Worm (Caenorhabditis elegans) whole organism, L4 larva: Measurements from ENCODE around the gene K02C4.5.

Experiments used
- F10B5.3 ChIP-seq: sonication (generic microtip); optimal IDR thresholded peaks from 2 replicates; lab custom pipeline; 2016; ENCODE audit warnings: mild to moderate bottlenecking, missing genetic modification characterization, missing compliant biosample characterization
- F37D6.2 ChIP-seq: sonication (generic microtip); optimal IDR thresholded peaks from 2 replicates; lab custom pipeline; 2016; ENCODE audit warnings: mild to moderate bottlenecking, missing genetic modification characterization, missing compliant biosample characterization
- F49E8.2 ChIP-seq: sonication (generic microtip); optimal IDR thresholded peaks from 2 replicates; lab custom pipeline; 2016; ENCODE audit warnings: missing compliant biosample characterization, mild to moderate bottlenecking, missing genetic modification characterization, borderline replicate concordance
- T20F7.1 ChIP-seq: fragments of 200-800 bp; sonication (Bioruptor generic); optimal IDR thresholded peaks from 2 replicates; lab custom pipeline; 2018; ENCODE audit warnings: mild to moderate bottlenecking, missing genetic modification characterization, missing compliant biosample characterization
- Y48G9A.11 ChIP-seq: fragments of 200-800 bp; sonication (Bioruptor generic); IDR thresholded peaks from 2 replicates; pipeline ENCODE4 v1.3.6; 2022; ENCODE audit warnings: missing genetic modification reagents, missing genetic modification characterization, missing compliant biosample characterization
- ZK546.5 ChIP-seq, 2 experiments: sonication (generic microtip); optimal IDR thresholded peaks; 2 replicates each; lab custom pipeline; 2017; ENCODE audit warnings: missing biosample characterization in 2 of 2, missing genetic modification characterization in 2 of 2
- arid-1 ChIP-seq: fragments of 200-800 bp; sonication (Bioruptor generic); conservative IDR thresholded peaks from 2 replicates; pipeline ENCODE4 v1.3.6; 2022; ENCODE audit warnings: missing genetic modification reagents, missing genetic modification characterization, missing compliant biosample characterization
- ceh-28 ChIP-seq: fragments of 150-350 bp; optimal IDR thresholded peaks from 2 replicates; lab custom pipeline; 2014; ENCODE audit warnings: missing biosample characterization, missing genetic modification reagents, missing genetic modification characterization
- ceh-32 ChIP-seq: sonication (generic microtip); optimal IDR thresholded peaks from 2 replicates; lab custom pipeline; 2016; ENCODE audit warnings: mild to moderate bottlenecking, missing genetic modification characterization, missing compliant biosample characterization; ENCODE audit not compliant: poor library complexity
- cey-2 ChIP-seq: sonication (generic microtip); optimal IDR thresholded peaks from 3 replicates; lab custom pipeline; 2017; ENCODE audit warnings: missing genetic modification characterization, mild to moderate bottlenecking, missing compliant biosample characterization, antibody characterized with exemption, borderline replicate concordance; ENCODE audit not compliant: insufficient read depth
- daf-16 ChIP-seq, 3 experiments: sonication (generic microtip); optimal IDR thresholded peaks; 2 replicates each; lab custom pipeline; 2016 to 2017; ENCODE audit warnings: missing genetic modification characterization in 3 of 3, missing genetic modification reagents in 3 of 3, mild to moderate bottlenecking in 2 of 3, missing compliant biosample characterization in 2 of 3, missing biosample characterization in 1 of 3, moderate library complexity in 1 of 3
- daf-19 ChIP-seq: fragments of 200-800 bp; sonication (Bioruptor generic); conservative IDR thresholded peaks from 2 replicates; pipeline ENCODE4 v1.3.6; 2022; ENCODE audit warnings: missing genetic modification characterization, missing compliant biosample characterization
- daf-8 ChIP-seq: fragments of 200-800 bp; sonication (Bioruptor generic); IDR thresholded peaks from 2 replicates; pipeline ENCODE4 v1.3.6; 2022; ENCODE audit warnings: missing genetic modification characterization, missing compliant biosample characterization
- dmd-6 ChIP-seq: fragments of 200-800 bp; sonication (Bioruptor generic); IDR thresholded peaks from 2 replicates; pipeline ENCODE4 v1.3.6; 2022; ENCODE audit warnings: missing genetic modification reagents, missing genetic modification characterization, missing compliant biosample characterization
- dmd-9 ChIP-seq: fragments of 200-800 bp; sonication (Bioruptor generic); IDR thresholded peaks from 2 replicates; pipeline ENCODE4 v1.3.6; 2022; ENCODE audit warnings: missing genetic modification reagents, missing genetic modification characterization, missing compliant biosample characterization
- duxl-1 ChIP-seq: sonication (generic microtip); optimal IDR thresholded peaks from 2 replicates; lab custom pipeline; 2016; ENCODE audit warnings: mild to moderate bottlenecking, missing genetic modification characterization, moderate library complexity, missing compliant biosample characterization; ENCODE audit not compliant: poor library complexity
- egl-43 ChIP-seq: fragments of 200-800 bp; sonication (Bioruptor generic); IDR thresholded peaks from 2 replicates; pipeline ENCODE4 v1.3.6; 2022; ENCODE audit warnings: missing genetic modification reagents, missing genetic modification characterization, missing compliant biosample characterization
- fkh-10 ChIP-seq: fragments of 150-350 bp; optimal IDR thresholded peaks from 2 replicates; lab custom pipeline; 2014; ENCODE audit warnings: missing biosample characterization, missing genetic modification reagents, missing genetic modification characterization
- gei-8 ChIP-seq: fragments of 200-800 bp; sonication (Bioruptor generic); optimal IDR thresholded peaks from 2 replicates; lab custom pipeline; 2018; ENCODE audit warnings: mild to moderate bottlenecking, missing genetic modification characterization, missing compliant biosample characterization
- hlh-11 ChIP-seq: fragments of 200-800 bp; sonication (Bioruptor generic); optimal IDR thresholded peaks from 2 replicates; lab custom pipeline; 2018; ENCODE audit warnings: mild to moderate bottlenecking, missing genetic modification characterization, missing compliant biosample characterization
- hlh-30 ChIP-seq: sonication (generic microtip); optimal IDR thresholded peaks from 2 replicates; lab custom pipeline; 2017; ENCODE audit warnings: antibody characterized with exemption, mild to moderate bottlenecking, missing genetic modification characterization, missing compliant biosample characterization; ENCODE audit not compliant: insufficient read depth
- lin-1 ChIP-seq: fragments of 200-800 bp; sonication (Bioruptor generic); IDR thresholded peaks from 2 replicates; pipeline ENCODE4 v1.3.6; 2022; ENCODE audit warnings: missing genetic modification reagents, missing genetic modification characterization, missing compliant biosample characterization
- lin-13 ChIP-seq: fragments of 150-350 bp; optimal IDR thresholded peaks from 2 replicates; lab custom pipeline; 2014; ENCODE audit warnings: missing biosample characterization, missing genetic modification reagents, missing genetic modification characterization
- lin-38 ChIP-seq: fragments of 200-800 bp; sonication (Bioruptor generic); IDR thresholded peaks from 2 replicates; pipeline ENCODE4 v1.3.6; 2022; ENCODE audit warnings: missing genetic modification reagents, missing genetic modification characterization, missing compliant biosample characterization
- lin-39 ChIP-seq: fragments of 150-350 bp; optimal IDR thresholded peaks from 2 replicates; lab custom pipeline; 2014; ENCODE audit warnings: missing biosample characterization, missing genetic modification reagents, missing genetic modification characterization
- lir-3 ChIP-seq: sonication (generic microtip); optimal IDR thresholded peaks from 2 replicates; lab custom pipeline; 2016; ENCODE audit warnings: mild to moderate bottlenecking, missing genetic modification characterization, missing compliant biosample characterization
- lsy-2 ChIP-seq, 2 experiments: fragments of 150-350 bp in 1 of 2; sonication (generic microtip) in 1 of 2; optimal IDR thresholded peaks; 2 replicates each; lab custom pipeline; 2014 to 2017; ENCODE audit warnings: missing biosample characterization in 2 of 2, missing genetic modification characterization in 2 of 2
- madf-5 ChIP-seq, 2 experiments: fragments of 200-800 bp; sonication (Bioruptor generic); IDR thresholded peaks; 2 replicates each; pipeline ENCODE4 v1.3.6; 2022; ENCODE audit warnings: missing compliant biosample characterization in 2 of 2, missing genetic modification characterization in 2 of 2
- mdt-29 ChIP-seq: fragments of 200-800 bp; sonication (Bioruptor generic); IDR thresholded peaks from 2 replicates; pipeline ENCODE4 v1.3.6; 2022; ENCODE audit warnings: missing genetic modification reagents, missing genetic modification characterization, missing compliant biosample characterization
- mep-1 ChIP-seq: fragments of 150-350 bp; sonication (generic microtip); optimal IDR thresholded peaks from 3 replicates; lab custom pipeline; 2014; ENCODE audit warnings: missing biosample characterization, missing genetic modification characterization
- mxl-3 ChIP-seq: fragments of 200-800 bp; sonication (Bioruptor generic); optimal IDR thresholded peaks from 2 replicates; lab custom pipeline; 2018; ENCODE audit warnings: mild to moderate bottlenecking, missing genetic modification characterization, missing compliant biosample characterization
- nhr-10 ChIP-seq: fragments of 150-350 bp; optimal IDR thresholded peaks from 2 replicates; lab custom pipeline; 2014; ENCODE audit warnings: missing biosample characterization, missing genetic modification characterization
- nhr-11 ChIP-seq: fragments of 150-350 bp; optimal IDR thresholded peaks from 2 replicates; lab custom pipeline; 2014; ENCODE audit warnings: missing biosample characterization, missing genetic modification characterization
- nhr-111 ChIP-seq: fragments of 200-800 bp; sonication (Bioruptor generic); optimal IDR thresholded peaks from 2 replicates; lab custom pipeline; 2018; ENCODE audit warnings: mild to moderate bottlenecking, missing genetic modification characterization, missing compliant biosample characterization
- nhr-25 ChIP-seq: sonication (generic microtip); optimal IDR thresholded peaks from 2 replicates; lab custom pipeline; 2017; ENCODE audit warnings: missing genetic modification characterization, mild to moderate bottlenecking, missing compliant biosample characterization, antibody characterized with exemption, moderate library complexity, borderline replicate concordance; ENCODE audit not compliant: insufficient read depth
- nhr-28 ChIP-seq: fragments of 150-350 bp; optimal IDR thresholded peaks from 2 replicates; lab custom pipeline; 2014; ENCODE audit warnings: missing biosample characterization, missing genetic modification characterization
- nhr-76 ChIP-seq: fragments of 150-350 bp; optimal IDR thresholded peaks from 2 replicates; lab custom pipeline; 2014; ENCODE audit warnings: missing biosample characterization, missing genetic modification characterization
- pha-4 ChIP-seq, 2 experiments: fragments of 150-350 bp in 1 of 2; fragments of 200-800 bp in 1 of 2; sonication (Bioruptor generic) in 1 of 2; IDR thresholded peaks in 1 of 2; optimal IDR thresholded peaks in 1 of 2; 2 replicates each; pipeline versions ENCODE4 v1.3.6 to Lab custom; 2014 to 2022; ENCODE audit warnings: missing genetic modification characterization in 2 of 2, missing genetic modification reagents in 2 of 2, missing biosample characterization in 1 of 2, missing compliant biosample characterization in 1 of 2
- saeg-2 ChIP-seq: fragments of 200-800 bp; sonication (Bioruptor generic); IDR thresholded peaks from 2 replicates; pipeline ENCODE4 v1.3.6; 2022; ENCODE audit warnings: missing genetic modification reagents, missing genetic modification characterization, missing compliant biosample characterization
- skn-1 ChIP-seq: fragments of 150-350 bp; optimal IDR thresholded peaks from 2 replicates; lab custom pipeline; 2014; ENCODE audit warnings: missing biosample characterization, missing genetic modification characterization
- spr-1 ChIP-seq: sonication (generic microtip); optimal IDR thresholded peaks from 2 replicates; lab custom pipeline; 2016; ENCODE audit warnings: mild to moderate bottlenecking, missing genetic modification characterization, missing compliant biosample characterization
- tra-1 ChIP-seq: fragments of 200-800 bp; sonication (Bioruptor generic); IDR thresholded peaks from 2 replicates; pipeline ENCODE4 v1.3.6; 2022; ENCODE audit warnings: missing genetic modification reagents, missing genetic modification characterization, missing compliant biosample characterization
- unc-39 ChIP-seq: sonication (generic microtip); optimal IDR thresholded peaks from 2 replicates; lab custom pipeline; 2017; ENCODE audit warnings: missing biosample characterization, missing genetic modification characterization
- unc-62 ChIP-seq, 3 experiments: fragments of 150-350 bp in 1 of 3; sonication (generic microtip); optimal IDR thresholded peaks in 2 of 3; peaks in 1 of 3; 1 replicate in 1 of 3; 2 replicates in 2 of 3; lab custom pipeline; 2014 to 2017; ENCODE audit warnings: missing biosample characterization in 3 of 3, missing genetic modification characterization in 3 of 3, missing genetic modification reagents in 3 of 3, missing genotype in 1 of 3
- vab-7 ChIP-seq: fragments of 200-800 bp; sonication (Bioruptor generic); IDR thresholded peaks from 2 replicates; pipeline ENCODE4 v1.3.6; 2022; ENCODE audit warnings: missing genetic modification reagents, missing genetic modification characterization, missing compliant biosample characterization
- zag-1 ChIP-seq: fragments of 150-350 bp; optimal IDR thresholded peaks from 2 replicates; lab custom pipeline; 2014; ENCODE audit warnings: missing biosample characterization, missing genetic modification characterization

K02C4.5 gene

DNA sequence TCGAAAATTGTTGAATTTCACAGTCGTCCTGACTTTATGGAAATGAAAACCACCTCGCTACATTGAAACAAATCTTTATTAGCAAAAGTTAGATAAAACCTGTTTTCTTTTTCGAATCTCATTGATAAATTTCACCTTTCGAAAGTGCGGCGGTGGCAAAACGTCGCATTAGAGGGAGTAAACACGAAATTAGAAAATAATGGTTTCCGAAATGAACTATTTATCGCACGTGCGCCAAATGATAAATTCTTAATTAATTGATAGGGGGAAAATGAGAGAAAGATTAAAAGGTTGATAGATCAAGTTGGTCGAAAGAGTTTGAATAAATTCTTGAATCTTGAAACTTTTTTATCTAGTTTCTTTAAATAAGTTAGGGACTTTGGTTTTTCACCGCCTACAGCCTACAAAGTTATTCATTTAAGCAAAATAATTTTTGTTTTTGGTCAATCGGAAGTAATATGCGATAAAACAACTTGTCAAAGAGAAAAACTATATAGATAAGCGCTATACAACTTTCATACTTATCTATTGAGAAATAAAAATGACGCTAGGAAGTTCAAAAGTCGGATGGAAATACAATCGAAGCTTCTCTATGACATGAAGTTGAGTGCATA, 7.1 kb upstream of the K02C4.5 start (continued):
- no peak for TF ChIP-seq nhr-76
- no peak for TF ChIP-seq T20F7.1 (GFP tag; lab: Kevin White, UChicago)
- TF ChIP-seq ceh-32 (tag; lab: Kevin White, UChicago), result no peak
- no peak for TF ChIP-seq mdt-29
- TF ChIP-seq dmd-9, result no peak
- TF ChIP-seq lir-3 (tag; lab: Kevin White, UChicago), result no peak
- no peak for TF ChIP-seq pha-4 (GFP tag; IDR thresholded peaks at IDR 0.05; lab: Robert Waterston, UW)
- no peak for TF ChIP-seq pha-4 (tag; optimal IDR thresholded peaks at IDR 0.05; lab: Kevin White, UChicago)
- TF ChIP-seq nhr-25 (tag; lab: Kevin White, UChicago), result no peak
- TF ChIP-seq arid-1 (GFP tag; lab: Robert Waterston, UW), result no peak
- TF ChIP-seq hlh-11 (tag; lab: Kevin White, UChicago), result peak; percentile 22
- no peak for TF ChIP-seq lsy-2 (tag; optimal IDR thresholded peaks at IDR 0.05; lab: Kevin White, UChicago)
- TF ChIP-seq spr-1, result no peak
- TF ChIP-seq lin-39 (tag; lab: Kevin White, UChicago), result no peak
- TF ChIP-seq hlh-30 (tag; lab: Kevin White, UChicago), result peak; percentile 7
- peak; percentile 6 for TF ChIP-seq nhr-28 (tag; lab: Kevin White, UChicago)
- TF ChIP-seq daf-16 (GFP tag; optimal IDR thresholded peaks at IDR 0.05; lab: Kevin White, UChicago), result no peak
- peak; percentile 59 for TF ChIP-seq daf-16 (tag; optimal IDR thresholded peaks at IDR 0.05; lab: Kevin White, UChicago)
- no peak for TF ChIP-seq unc-62 (GFP tag; optimal IDR thresholded peaks at IDR 0.05 in 1 of 2; lab: Kevin White, UChicago)
- TF ChIP-seq unc-62 (tag; optimal IDR thresholded peaks at IDR 0.05; lab: Kevin White, UChicago), result no peak
- TF ChIP-seq fkh-10 (GFP tag; lab: Kevin White, UChicago), result no peak
- TF ChIP-seq egl-43, result no peak
- TF ChIP-seq tra-1, result no peak
- 0 out of 2 replicates have a peak, but pooled peaks have one; percentile 17 for TF ChIP-seq dmd-6
- no peak for TF ChIP-seq Y48G9A.11 (GFP tag; lab: Robert Waterston, UW)
- no peak for TF ChIP-seq F37D6.2 (tag; lab: Kevin White, UChicago)
- no peak for TF ChIP-seq mep-1 (tag; lab: Kevin White, UChicago)
- TF ChIP-seq lin-38 (GFP tag; lab: Robert Waterston, UW), result no peak
- no peak for TF ChIP-seq unc-39 (tag; lab: Kevin White, UChicago)
- TF ChIP-seq saeg-2 (GFP tag; lab: Robert Waterston, UW), result no peak
- TF ChIP-seq cey-2 (tag; lab: Kevin White, UChicago), result no peak
- TF ChIP-seq ceh-28 (tag; lab: Kevin White, UChicago), result no peak
- no peak for TF ChIP-seq lin-13 (GFP tag; lab: Kevin White, UChicago)
- TF ChIP-seq daf-8 (GFP tag; lab: Robert Waterston, UW), result no peak
- TF ChIP-seq gei-8 (GFP tag; lab: Kevin White, UChicago), result no peak
- no peak for TF ChIP-seq vab-7 (GFP tag; lab: Robert Waterston, UW)
- no peak for TF ChIP-seq duxl-1 (tag; lab: Kevin White, UChicago)

DNA sequence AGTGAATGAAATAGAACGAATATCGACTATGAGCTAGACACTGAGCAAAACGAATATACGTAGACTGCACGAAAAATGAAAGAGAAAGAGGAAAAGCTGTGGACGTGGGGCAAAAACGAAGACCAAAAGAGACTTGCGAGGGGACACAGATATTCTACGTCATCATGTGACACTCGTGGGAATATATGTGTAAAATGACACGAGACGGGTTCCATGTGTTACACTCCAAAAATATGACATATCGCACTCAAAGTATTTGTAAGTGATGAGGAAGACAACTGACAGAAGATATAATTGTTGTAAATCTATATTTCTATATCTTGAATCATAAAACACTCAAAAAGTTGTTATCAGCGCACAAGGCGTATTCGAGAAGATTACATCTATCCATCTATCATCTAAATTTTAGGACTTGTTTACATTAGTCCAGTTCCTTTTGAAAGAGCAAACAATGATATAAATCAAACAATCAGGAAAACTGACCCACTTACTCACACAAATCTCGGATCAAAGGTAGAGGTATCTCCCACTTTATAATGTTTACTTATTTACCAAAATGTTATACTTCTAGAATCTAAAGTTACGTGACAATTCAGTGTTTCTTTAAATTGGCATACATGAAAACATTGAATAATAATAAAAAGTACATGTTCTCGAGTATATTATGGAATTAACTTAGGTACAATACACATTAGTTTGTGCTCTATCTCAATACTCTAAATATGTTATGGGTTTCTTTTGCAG, 6.3 kb upstream of the K02C4.5 start:
- TF ChIP-seq nhr-111 (GFP tag; lab: Kevin White, UChicago), result no peak
- TF ChIP-seq F10B5.3 (tag; lab: Kevin White, UChicago), result no peak
- peak in 1 of 2 experiments; percentile 99 for TF ChIP-seq unc-62 (GFP tag; optimal IDR thresholded peaks at IDR 0.05 in 1 of 2; lab: Kevin White, UChicago)
- TF ChIP-seq unc-62 (tag; optimal IDR thresholded peaks at IDR 0.05; lab: Kevin White, UChicago), result no peak
- TF ChIP-seq skn-1 (tag; lab: Kevin White, UChicago), result no peak
- TF ChIP-seq F49E8.2 (tag; lab: Kevin White, UChicago), result no peak
- TF ChIP-seq mxl-3, result peak; percentile 69
- no peak for TF ChIP-seq lin-1 (GFP tag; lab: Robert Waterston, UW)
- TF ChIP-seq ZK546.5 (tag; optimal IDR thresholded peaks at IDR 0.05; lab: Kevin White, UChicago), result no peak
- no peak for TF ChIP-seq madf-5 (GFP tag; IDR thresholded peaks at IDR 0.05; lab: Robert Waterston, UW)
- TF ChIP-seq daf-19, result no peak
- TF ChIP-seq nhr-10, result no peak
- peak; percentile 54 for TF ChIP-seq nhr-11 (tag; lab: Kevin White, UChicago)
- no peak for TF ChIP-seq lir-3 (tag; lab: Kevin White, UChicago)
- TF ChIP-seq F37D6.2 (tag; lab: Kevin White, UChicago), result no peak
- TF ChIP-seq zag-1, result no peak
